Fruit fly (Drosophila melanogaster) whole organism, prepupa: ENCODE results near the gene PGRP-LF.
A peak's percentile ranks its signal among the peaks of the same experiment; 100 is the strongest.

Source experiments
- Blimp-1 ChIP-seq: fragments of 200-800 bp; sonication (Bioruptor generic); optimal IDR thresholded peaks from 3 replicates; lab custom pipeline; 2017; ENCODE audit warnings: missing biosample characterization, missing genetic modification characterization, mild to moderate bottlenecking, moderate library complexity, missing genetic modification reagents
- CG10631 ChIP-seq: fragments of 200-800 bp; sonication (Bioruptor generic); optimal IDR thresholded peaks from 2 replicates; lab custom pipeline; 2016; ENCODE audit warnings: missing biosample characterization, missing genetic modification characterization
- CG10669 ChIP-seq: fragments of 200-800 bp; sonication (Bioruptor generic); optimal IDR thresholded peaks from 3 replicates; lab custom pipeline; 2018; ENCODE audit warnings: missing biosample characterization, mild to moderate bottlenecking, missing genetic modification characterization, moderate library complexity
- CG11762 ChIP-seq: fragments of 200-800 bp; sonication (Bioruptor generic); optimal IDR thresholded peaks from 3 replicates; lab custom pipeline; 2016; ENCODE audit warnings: missing biosample characterization, missing genetic modification characterization; ENCODE audit not compliant: insufficient read depth
- CG15336 ChIP-seq: fragments of 200-800 bp; sonication (Bioruptor generic); IDR thresholded peaks from 2 replicates; pipeline ENCODE4 v1.3.6; 2022; ENCODE audit warnings: missing biosample characterization, missing genetic modification characterization
- CG1621 ChIP-seq: fragments of 200-800 bp; sonication (Bioruptor generic); optimal IDR thresholded peaks from 3 replicates; lab custom pipeline; 2018; ENCODE audit warnings: missing biosample characterization, mild to moderate bottlenecking, missing genetic modification characterization
- CG16779 ChIP-seq: fragments of 200-800 bp; sonication (Bioruptor generic); optimal IDR thresholded peaks from 3 replicates; lab custom pipeline; 2017; ENCODE audit warnings: missing biosample characterization, mild to moderate bottlenecking, missing genetic modification characterization
- CG32006 ChIP-seq: fragments of 200-800 bp; sonication (Bioruptor generic); optimal IDR thresholded peaks from 3 replicates; lab custom pipeline; 2017; ENCODE audit warnings: missing biosample characterization, mild to moderate bottlenecking, missing genetic modification characterization
- CG3919 ChIP-seq: fragments of 200-800 bp; sonication (Bioruptor generic); optimal IDR thresholded peaks from 3 replicates; lab custom pipeline; 2016; ENCODE audit warnings: missing biosample characterization, missing genetic modification characterization
- CG4318 ChIP-seq: fragments of 200-800 bp; sonication (Bioruptor generic); optimal IDR thresholded peaks from 3 replicates; lab custom pipeline; 2017; ENCODE audit warnings: missing biosample characterization, mild to moderate bottlenecking, missing genetic modification characterization
- CG6163 ChIP-seq: fragments of 200-800 bp; sonication (Bioruptor generic); IDR thresholded peaks from 3 replicates; pipeline ENCODE4 v1.3.6; 2022; ENCODE audit warnings: missing biosample characterization, missing genetic modification characterization
- CG6808 ChIP-seq: fragments of 200-800 bp; sonication (Bioruptor generic); optimal IDR thresholded peaks from 3 replicates; lab custom pipeline; 2017; ENCODE audit warnings: missing biosample characterization, missing genetic modification characterization, mild to moderate bottlenecking, moderate library complexity, missing genetic modification reagents
- CG6854 ChIP-seq: fragments of 200-800 bp; sonication (Bioruptor generic); optimal IDR thresholded peaks from 2 replicates; lab custom pipeline; 2017; ENCODE audit warnings: missing biosample characterization, mild to moderate bottlenecking, missing genetic modification characterization
- CG7368 ChIP-seq: fragments of 200-800 bp; sonication (Bioruptor generic); optimal IDR thresholded peaks from 3 replicates; lab custom pipeline; 2016; ENCODE audit warnings: missing biosample characterization, missing genetic modification characterization
- CG8119 ChIP-seq: fragments of 200-800 bp; sonication (Bioruptor generic); IDR thresholded peaks from 3 replicates; pipeline ENCODE4 v1.3.6; 2022; ENCODE audit warnings: missing biosample characterization, missing genetic modification characterization
- CG8319 ChIP-seq: fragments of 200-800 bp; sonication (Bioruptor generic); optimal IDR thresholded peaks from 3 replicates; lab custom pipeline; 2016; ENCODE audit warnings: missing biosample characterization, missing genetic modification characterization
- CG8632 ChIP-seq: fragments of 200-800 bp; sonication (Bioruptor generic); optimal IDR thresholded peaks from 3 replicates; lab custom pipeline; 2016; ENCODE audit warnings: missing biosample characterization, missing genetic modification characterization
- Eip75B ChIP-seq: fragments of 200-800 bp; sonication (Bioruptor generic); optimal IDR thresholded peaks from 3 replicates; lab custom pipeline; 2016; ENCODE audit warnings: missing biosample characterization, missing genetic modification characterization
- Eip78C ChIP-seq: fragments of 200-800 bp; sonication (Bioruptor generic); peaks from one replicate; lab custom pipeline; 2016; ENCODE audit warnings: missing biosample characterization, missing genetic modification characterization
- Ets21C ChIP-seq: fragments of 200-800 bp; sonication (Bioruptor generic); optimal IDR thresholded peaks from 3 replicates; lab custom pipeline; 2016; ENCODE audit warnings: missing biosample characterization, missing genetic modification characterization
- Gug ChIP-seq: fragments of 200-800 bp; sonication (Bioruptor generic); IDR thresholded peaks from 2 replicates; pipeline ENCODE4 v1.3.6; 2022; ENCODE audit warnings: missing biosample characterization, missing genetic modification characterization
- Hr39 ChIP-seq: fragments of 200-800 bp; sonication (Bioruptor generic); optimal IDR thresholded peaks from 2 replicates; lab custom pipeline; 2016; ENCODE audit warnings: missing biosample characterization, missing genetic modification characterization
- OdsH ChIP-seq: fragments of 200-800 bp; sonication (Bioruptor generic); optimal IDR thresholded peaks from 3 replicates; lab custom pipeline; 2016; ENCODE audit warnings: missing biosample characterization, missing genetic modification characterization
- Sox14 ChIP-seq: fragments of 200-800 bp; sonication (Bioruptor generic); optimal IDR thresholded peaks from 3 replicates; lab custom pipeline; 2016; ENCODE audit warnings: missing biosample characterization, missing genetic modification characterization
- acj6 ChIP-seq: fragments of 200-800 bp; sonication (Bioruptor generic); optimal IDR thresholded peaks from 3 replicates; lab custom pipeline; 2016; ENCODE audit warnings: missing biosample characterization, missing genetic modification characterization
- cyc ChIP-seq: fragments of 200-800 bp; sonication (Bioruptor generic); optimal IDR thresholded peaks from 3 replicates; lab custom pipeline; 2016; ENCODE audit warnings: missing biosample characterization, missing genetic modification characterization
- esn ChIP-seq: fragments of 200-800 bp; sonication (Bioruptor generic); optimal IDR thresholded peaks from 2 replicates; lab custom pipeline; 2016; ENCODE audit warnings: missing biosample characterization, mild to moderate bottlenecking, missing genetic modification characterization, moderate library complexity
- fd85E ChIP-seq: fragments of 200-800 bp; sonication (Bioruptor generic); optimal IDR thresholded peaks from 3 replicates; lab custom pipeline; 2016; ENCODE audit warnings: missing biosample characterization, missing genetic modification characterization
- fkh ChIP-seq: fragments of 200-800 bp; sonication (Bioruptor generic); optimal IDR thresholded peaks from 3 replicates; lab custom pipeline; 2017; ENCODE audit warnings: missing biosample characterization, mild to moderate bottlenecking, missing genetic modification characterization, moderate library complexity
- lz ChIP-seq: fragments of 200-800 bp; sonication (Bioruptor generic); optimal IDR thresholded peaks from 3 replicates; lab custom pipeline; 2016; ENCODE audit warnings: missing biosample characterization, missing genetic modification characterization
- net ChIP-seq: fragments of 200-800 bp; sonication (Bioruptor generic); optimal IDR thresholded peaks from 3 replicates; lab custom pipeline; 2016; ENCODE audit warnings: missing biosample characterization, missing genetic modification characterization
- pdm3 ChIP-seq: fragments of 200-800 bp; sonication (Bioruptor generic); optimal IDR thresholded peaks from 3 replicates; lab custom pipeline; 2016; ENCODE audit warnings: missing biosample characterization, missing genetic modification characterization
- spab ChIP-seq: fragments of 200-800 bp; sonication (Bioruptor generic); optimal IDR thresholded peaks from 2 replicates; lab custom pipeline; 2017; ENCODE audit warnings: missing biosample characterization, mild to moderate bottlenecking, missing genetic modification characterization, missing genetic modification reagents
- ss ChIP-seq, 2 experiments: fragments of 200-800 bp; sonication (Bioruptor generic); optimal IDR thresholded peaks; 2 replicates in 1 of 2; 3 replicates in 1 of 2; lab custom pipeline; 2017 to 2018; ENCODE audit warnings: mild to moderate bottlenecking in 2 of 2, missing biosample characterization in 2 of 2, missing genetic modification characterization in 2 of 2, moderate library complexity in 1 of 2
- svp ChIP-seq: fragments of 200-800 bp; sonication (Bioruptor generic); peaks from one replicate; lab custom pipeline; 2016; ENCODE audit warnings: missing biosample characterization, missing genetic modification characterization
- topi ChIP-seq: fragments of 200-800 bp; sonication (Bioruptor generic); optimal IDR thresholded peaks from 3 replicates; lab custom pipeline; 2016; ENCODE audit warnings: missing biosample characterization, missing genetic modification characterization
- vri ChIP-seq: fragments of 200-800 bp; sonication (Bioruptor generic); optimal IDR thresholded peaks from 3 replicates; lab custom pipeline; 2016; ENCODE audit warnings: missing biosample characterization, mild to moderate bottlenecking, missing genetic modification characterization

Gene PGRP-LF

dm6 chr3L:9391340-9391980 lies 42.1 kb downstream of the PGRP-LF start:
- TF ChIP-seq CG6163 (GFP tag; lab: Robert Waterston, UW) (no peak), CG6854 (GFP tag; lab: Kevin White, UChicago) (no peak), fd85E (GFP tag; lab: Kevin White, UChicago) (no peak), CG7368 (no peak), svp (GFP tag; lab: Kevin White, UChicago) (peak; percentile 78)

- TF ChIP-seq pdm3 (GFP tag; lab: Kevin White, UChicago) = no peak
- peak; percentile 29 for TF ChIP-seq Eip78C (GFP tag; lab: Kevin White, UChicago)
These were observed 46.6 kb downstream of the PGRP-LF start for dm6 chr3L:9396038-9396437.

- TF ChIP-seq vri (GFP tag; lab: Kevin White, UChicago) (no peak), ss (GFP tag; optimal IDR thresholded peaks at IDR 0.05; lab: Kevin White, UChicago) (peak in 1 of 2 experiments; percentile 19), fd85E (GFP tag; lab: Kevin White, UChicago) (no peak), Sox14 (peak; percentile 21), CG8632 (GFP tag; lab: Kevin White, UChicago) (no peak), Gug (GFP tag; lab: Robert Waterston, UW) (no peak), svp (GFP tag; lab: Kevin White, UChicago) (peak; percentile 40), CG1621 (tag; lab: Kevin White, UChicago) (peak; percentile 76), lz (GFP tag; lab: Kevin White, UChicago) (no peak), spab (GFP tag; lab: Kevin White, UChicago) (no peak)
These were observed 47.3 kb downstream of the PGRP-LF start for dm6 chr3L:9396704-9397103.

dm6 chr3L:9397156-9397555 lies 47.7 kb downstream of the PGRP-LF start:
- TF ChIP-seq Hr39 (GFP tag; lab: Kevin White, UChicago) (no peak), CG11762 (GFP tag; lab: Kevin White, UChicago) (no peak), CG6163 (GFP tag; lab: Robert Waterston, UW) (peak; percentile 57; the same call in 2 of the 3 replicates), CG10669 (GFP tag; lab: Kevin White, UChicago) (no peak), CG7368 (peak; percentile 1), CG4318 (GFP tag; lab: Kevin White, UChicago) (no peak), CG8119 (GFP tag; lab: Robert Waterston, UW) (0 out of 3 replicates have a peak, but pooled peaks have one; percentile 22), CG16779 (tag; lab: Kevin White, UChicago) (peak; percentile 4), CG8319 (GFP tag; lab: Kevin White, UChicago) (no peak), Eip75B (GFP tag; lab: Kevin White, UChicago) (no peak), OdsH (peak; percentile 4), fkh (GFP tag; lab: Kevin White, UChicago) (peak; percentile 93), Ets21C (GFP tag; lab: Kevin White, UChicago) (no peak), CG6808 (GFP tag; lab: Kevin White, UChicago) (peak; percentile 52), net (GFP tag; lab: Kevin White, UChicago) (no peak), Blimp-1 (no peak), CG3919 (no peak), topi (GFP tag; lab: Kevin White, UChicago) (no peak), CG10631 (GFP tag; lab: Kevin White, UChicago) (peak; percentile 16), acj6 (no peak), svp (GFP tag; lab: Kevin White, UChicago) (peak; percentile 45), esn (GFP tag; lab: Kevin White, UChicago) (peak; percentile 9), spab (GFP tag; lab: Kevin White, UChicago) (peak; percentile 23), CG6854 (GFP tag; lab: Kevin White, UChicago) (no peak), CG32006 (GFP tag; lab: Kevin White, UChicago) (no peak), Eip78C (GFP tag; lab: Kevin White, UChicago) (peak; percentile 25), cyc (GFP tag; lab: Kevin White, UChicago) (no peak), vri (GFP tag; lab: Kevin White, UChicago) (peak; percentile 40), CG15336 (no peak)
